Fruit fly (Drosophila melanogaster) whole organism, pupa: Measurements from ENCODE around the gene CG2519.

Experiments
- CG10348 ChIP-seq: fragments of 200-800 bp; sonication (Bioruptor generic); IDR thresholded peaks from 2 replicates; pipeline ENCODE4 v1.3.6; 2022; ENCODE audit warnings: missing biosample characterization, missing genetic modification characterization
- CG17806 ChIP-seq: fragments of 200-800 bp; sonication (Bioruptor generic); optimal IDR thresholded peaks from 2 replicates; lab custom pipeline; 2018; ENCODE audit warnings: missing biosample characterization, mild to moderate bottlenecking, missing genetic modification characterization, moderate library complexity
- CG34367 ChIP-seq: fragments of 200-800 bp; sonication (Bioruptor generic); optimal IDR thresholded peaks from 2 replicates; lab custom pipeline; 2018; ENCODE audit warnings: missing biosample characterization, mild to moderate bottlenecking, missing genetic modification characterization
- CG4496 ChIP-seq: fragments of 200-800 bp; sonication (Bioruptor generic); IDR thresholded peaks from 3 replicates; pipeline ENCODE4 v1.3.6; 2022; ENCODE audit warnings: missing biosample characterization, missing genetic modification characterization
- CG8159 ChIP-seq: fragments of 200-800 bp; sonication (Bioruptor generic); optimal IDR thresholded peaks from 3 replicates; lab custom pipeline; 2018; ENCODE audit warnings: missing biosample characterization, mild to moderate bottlenecking, missing genetic modification characterization, moderate library complexity
- EcR ChIP-seq: fragments of 200-800 bp; sonication (Bioruptor generic); optimal IDR thresholded peaks from 3 replicates; lab custom pipeline; 2019; ENCODE audit warnings: missing biosample characterization, missing genetic modification characterization, mild to moderate bottlenecking, moderate library complexity, missing genetic modification reagents
- Ets98B ChIP-seq: fragments of 200-800 bp; sonication (Bioruptor generic); IDR thresholded peaks from 2 replicates; pipeline ENCODE4 v1.3.6; 2022; ENCODE audit warnings: missing biosample characterization, missing genetic modification characterization
- Snoo ChIP-seq: fragments of 200-800 bp; sonication (Bioruptor generic); optimal IDR thresholded peaks from 3 replicates; lab custom pipeline; 2017; ENCODE audit warnings: missing biosample characterization, mild to moderate bottlenecking, missing genetic modification characterization, inconsistent platforms
- fd96Ca ChIP-seq: fragments of 200-800 bp; sonication (Bioruptor generic); IDR thresholded peaks from 3 replicates; pipeline ENCODE4 v1.3.6; 2022; ENCODE audit warnings: missing biosample characterization, missing genetic modification characterization

DNA sequence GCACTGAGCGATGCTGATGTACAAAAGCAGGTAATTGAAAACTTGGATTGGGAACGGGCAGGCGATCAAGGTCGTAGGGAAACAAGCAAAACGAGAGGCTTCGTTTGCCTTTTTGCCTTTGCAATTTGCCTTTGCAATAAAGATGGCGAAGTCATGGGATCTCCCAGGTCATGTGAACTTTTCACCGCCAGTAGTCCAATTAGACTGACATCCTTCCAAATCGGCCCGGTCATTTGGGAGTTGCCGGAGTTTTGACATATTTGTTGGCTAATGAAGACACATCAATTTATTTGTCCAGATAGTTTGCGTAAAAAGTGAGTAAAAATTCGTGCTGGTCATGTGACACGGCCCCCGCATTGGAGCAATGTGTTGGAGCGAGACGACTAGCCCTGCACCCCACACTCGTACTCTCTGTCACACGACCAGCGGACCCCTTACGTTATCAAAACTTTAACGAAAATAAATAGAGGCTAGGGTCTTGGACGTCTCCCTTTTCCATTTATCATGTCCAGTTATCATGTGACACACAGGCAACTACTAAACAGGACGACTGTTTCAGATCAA, 44.5 kb upstream of the CG2519 start:
- no peak for TF ChIP-seq Snoo (tag; lab: Kevin White, UChicago)
- no peak for TF ChIP-seq CG10348
- no peak for TF ChIP-seq CG34367
- TF ChIP-seq CG8159 = no peak
- no peak for TF ChIP-seq Ets98B (GFP tag; lab: Robert Waterston, UW)
- no peak for TF ChIP-seq fd96Ca (GFP tag; lab: Robert Waterston, UW)
- TF ChIP-seq CG4496 (GFP tag; lab: Robert Waterston, UW) = 0 out of 3 replicates have a peak, but pooled peaks have one; percentile 34
- peak; percentile 30 for TF ChIP-seq EcR (GFP tag; lab: Kevin White, UChicago)
- TF ChIP-seq CG17806 (tag; lab: Kevin White, UChicago) = no peak
